Fruit fly (Drosophila melanogaster) whole organism, wandering third instar larva: ENCODE results near the gene CG10280.

Experiments used
- Abd-B ChIP-seq: fragments of >200 bp; optimal IDR thresholded peaks from 2 replicates; lab custom pipeline; 2017; ENCODE audit warnings: missing biosample characterization, missing genetic modification characterization
- CG32264 ChIP-seq: fragments of 200-800 bp; sonication (Bioruptor generic); optimal IDR thresholded peaks from 2 replicates; lab custom pipeline; 2016; ENCODE audit warnings: missing biosample characterization, missing genetic modification characterization
- Dfd ChIP-seq: fragments of >200 bp; optimal IDR thresholded peaks from 2 replicates; lab custom pipeline; 2017; ENCODE audit warnings: missing biosample characterization, missing genetic modification characterization
- Dif ChIP-seq: fragments of 200-275, 200-300 bp; sonication (Bioruptor generic); optimal IDR thresholded peaks from 2 replicates; lab custom pipeline; 2018; ENCODE audit warnings: missing biosample characterization, missing genetic modification characterization; ENCODE audit not compliant: partially characterized antibody
- HLH106 ChIP-seq: fragments of 200-800 bp; optimal IDR thresholded peaks from 3 replicates; lab custom pipeline; 2019; ENCODE audit warnings: missing biosample characterization, mild to moderate bottlenecking, missing genetic modification characterization, moderate library complexity
- Hnf4 ChIP-seq: fragments of 200-800 bp; sonication (Bioruptor generic); optimal IDR thresholded peaks from 2 replicates; lab custom pipeline; 2016; ENCODE audit warnings: missing biosample characterization, mild to moderate bottlenecking, missing genetic modification characterization
- Hr78 ChIP-seq: fragments of >200 bp; optimal IDR thresholded peaks from 2 replicates; lab custom pipeline; 2017; ENCODE audit warnings: missing biosample characterization, missing genetic modification characterization
- Hr83 ChIP-seq: fragments of 200-300 bp; sonication (Bioruptor generic); optimal IDR thresholded peaks from 2 replicates; lab custom pipeline; 2016; ENCODE audit warnings: missing biosample characterization, mild to moderate bottlenecking, missing genetic modification characterization, moderate library complexity; ENCODE audit not compliant: poor library complexity, severe bottlenecking
- Jra ChIP-seq: sonication (Bioruptor generic); optimal IDR thresholded peaks from 2 replicates; lab custom pipeline; 2016; ENCODE audit warnings: missing biosample characterization, missing genetic modification characterization
- Mio ChIP-seq: sonication (Bioruptor generic); optimal IDR thresholded peaks from 2 replicates; lab custom pipeline; 2016; ENCODE audit warnings: missing biosample characterization, missing genetic modification characterization
- Myc ChIP-seq: fragments of >200 bp; optimal IDR thresholded peaks from 2 replicates; lab custom pipeline; 2017
- OdsH ChIP-seq: fragments of 200-800 bp; sonication (Bioruptor generic); optimal IDR thresholded peaks from 2 replicates; lab custom pipeline; 2016; ENCODE audit warnings: missing biosample characterization, mild to moderate bottlenecking, missing genetic modification characterization
- Rel ChIP-seq, 2 experiments: fragments of 200-800 bp; sonication (Bioruptor generic) in 1 of 2; optimal IDR thresholded peaks; 2 replicates in 1 of 2; 3 replicates in 1 of 2; lab custom pipeline; 2016 to 2019; ENCODE audit warnings: mild to moderate bottlenecking in 2 of 2, missing biosample characterization in 2 of 2, missing genetic modification characterization in 2 of 2, moderate library complexity in 1 of 2
- Sp1 ChIP-seq: fragments of 200-800 bp; sonication (Bioruptor generic); optimal IDR thresholded peaks from 3 replicates; lab custom pipeline; 2019; ENCODE audit warnings: missing biosample characterization, mild to moderate bottlenecking, missing genetic modification characterization, moderate library complexity
- Vsx2 ChIP-seq: fragments of 200-300, 225-300 bp; sonication (Bioruptor generic); optimal IDR thresholded peaks from 2 replicates; lab custom pipeline; 2018; ENCODE audit warnings: missing biosample characterization, missing genetic modification characterization; ENCODE audit not compliant: partially characterized antibody
- br ChIP-seq: fragments of 200-800 bp; sonication (Bioruptor generic); optimal IDR thresholded peaks from 2 replicates; lab custom pipeline; 2016; ENCODE audit warnings: missing biosample characterization, missing genetic modification characterization
- brk ChIP-seq: fragments of 200-800 bp; sonication (Bioruptor generic); optimal IDR thresholded peaks from 2 replicates; lab custom pipeline; 2016; ENCODE audit warnings: missing biosample characterization, mild to moderate bottlenecking, missing genetic modification characterization
- dl ChIP-seq, 2 experiments: fragments of 175-275, 200-275 bp in 1 of 2; fragments of 200-275 bp in 1 of 2; sonication (Bioruptor generic); optimal IDR thresholded peaks; lab custom pipeline; 2018; ENCODE audit warnings: mild to moderate bottlenecking in 2 of 2, missing biosample characterization in 2 of 2, missing genetic modification characterization in 2 of 2, moderate library complexity in 2 of 2; ENCODE audit not compliant: partially characterized antibody in 2 of 2, insufficient read depth in 1 of 2
- dmrt93B ChIP-seq: fragments of 200-800 bp; sonication (Bioruptor generic); optimal IDR thresholded peaks from 2 replicates; lab custom pipeline; 2018; ENCODE audit warnings: missing biosample characterization, mild to moderate bottlenecking, missing genetic modification characterization
- ey ChIP-seq: fragments of 200-800 bp; sonication (Bioruptor generic); optimal IDR thresholded peaks from 2 replicates; lab custom pipeline; 2016; ENCODE audit warnings: missing biosample characterization, missing genetic modification characterization
- foxo ChIP-seq, 2 experiments: fragments of 200-800 bp; sonication (Bioruptor generic); optimal IDR thresholded peaks; 2 replicates in 1 of 2; 3 replicates in 1 of 2; lab custom pipeline; 2016 to 2017; ENCODE audit warnings: missing biosample characterization in 2 of 2, missing genetic modification characterization in 2 of 2
- fru ChIP-seq: fragments of 200-800 bp; sonication (Bioruptor generic); optimal IDR thresholded peaks from 3 replicates; lab custom pipeline; 2016; ENCODE audit warnings: missing biosample characterization, mild to moderate bottlenecking, missing genetic modification characterization
- jim ChIP-seq: fragments of 175-275, 200-325 bp; sonication (Bioruptor generic); optimal IDR thresholded peaks from 2 replicates; lab custom pipeline; 2016; ENCODE audit warnings: missing biosample characterization, mild to moderate bottlenecking, missing genetic modification characterization
- lola ChIP-seq: fragments of >200 bp; optimal IDR thresholded peaks from 2 replicates; lab custom pipeline; 2017; ENCODE audit warnings: missing biosample characterization, missing genetic modification characterization
- pan ChIP-seq: fragments of >200 bp; optimal IDR thresholded peaks from 2 replicates; lab custom pipeline; 2017
- psq ChIP-seq: fragments of 200-800 bp; sonication (Bioruptor generic); optimal IDR thresholded peaks from 3 replicates; lab custom pipeline; 2017; ENCODE audit warnings: missing biosample characterization, mild to moderate bottlenecking, missing genetic modification characterization, moderate library complexity
- rgr ChIP-seq: fragments of 200-800 bp; sonication (Bioruptor generic); optimal IDR thresholded peaks from 3 replicates; lab custom pipeline; 2016; ENCODE audit warnings: missing biosample characterization, mild to moderate bottlenecking, missing genetic modification characterization
- sage ChIP-seq: fragments of 200-800 bp; sonication (Bioruptor generic); optimal IDR thresholded peaks from 2 replicates; lab custom pipeline; 2016; ENCODE audit warnings: missing biosample characterization, mild to moderate bottlenecking, missing genetic modification characterization
- usp ChIP-seq: fragments of >200 bp; optimal IDR thresholded peaks from 2 replicates; lab custom pipeline; 2017; ENCODE audit warnings: missing biosample characterization, missing genetic modification characterization
- woc ChIP-seq: sonication (Bioruptor generic); optimal IDR thresholded peaks from 2 replicates; lab custom pipeline; 2016; ENCODE audit warnings: missing biosample characterization, mild to moderate bottlenecking, missing genetic modification characterization

The CG10280 gene

dm6 chr3R:5995381-5995780 lies 16.4 kb downstream of the CG10280 start:
- no peak for TF ChIP-seq Hr83
- no peak for TF ChIP-seq woc (GFP tag; lab: Kevin White, UChicago)
- TF ChIP-seq Hr78 (GFP tag; lab: Kevin White, UChicago) = no peak
- no peak for TF ChIP-seq br (GFP tag; lab: Kevin White, UChicago)
- TF ChIP-seq jim (GFP tag; lab: Kevin White, UChicago) = no peak
- TF ChIP-seq Jra (GFP tag; lab: Kevin White, UChicago) = no peak
- TF ChIP-seq, all 38 proteins: peak for 0

- TF ChIP-seq fru = peak; percentile 1
- no peak for TF ChIP-seq woc (GFP tag; lab: Kevin White, UChicago)
- TF ChIP-seq Vsx2 = no peak
- TF ChIP-seq sage (GFP tag; lab: Kevin White, UChicago) = no peak
- TF ChIP-seq usp (GFP tag; lab: Kevin White, UChicago) = no peak
- TF ChIP-seq Hr83 = no peak
- TF ChIP-seq Abd-B (GFP tag; lab: Kevin White, UChicago) = no peak
- TF ChIP-seq dl (GFP tag; optimal IDR thresholded peaks at IDR 0.05; lab: Kevin White, UChicago; ENCODE audit: insufficient read depth in 1 of 2, partially characterized antibody in 2 of 2) = no peak
- TF ChIP-seq, all 38 proteins: peak for 1
These were observed 17.9 kb downstream of the CG10280 start for dm6 chr3R:5993857-5994256.

- no peak for TF ChIP-seq Mio
- no peak for TF ChIP-seq foxo (GFP tag; optimal IDR thresholded peaks at IDR 0.05; lab: Kevin White, UChicago)
- no peak for TF ChIP-seq Dif (GFP tag; lab: Kevin White, UChicago)
- TF ChIP-seq Sp1 (GFP tag; lab: Kevin White, UChicago) = no peak
- TF ChIP-seq sage (GFP tag; lab: Kevin White, UChicago) = no peak
- no peak for TF ChIP-seq Rel (GFP tag; optimal IDR thresholded peaks at IDR 0.05; lab: Kevin White, UChicago)
- TF ChIP-seq Rel (tag; optimal IDR thresholded peaks at IDR 0.05; lab: Kevin White, UChicago) = no peak
- TF ChIP-seq CG32264 = no peak
- no peak for TF ChIP-seq lola (GFP tag; lab: Kevin White, UChicago)
- no peak for TF ChIP-seq Jra (GFP tag; lab: Kevin White, UChicago)
- no peak for TF ChIP-seq Hr78 (GFP tag; lab: Kevin White, UChicago)
- no peak for TF ChIP-seq br (GFP tag; lab: Kevin White, UChicago)
- TF ChIP-seq woc (GFP tag; lab: Kevin White, UChicago) = no peak
- no peak for TF ChIP-seq rgr (GFP tag; lab: Kevin White, UChicago)
These were observed 35.0 kb downstream of the CG10280 start, which contains the start of gene Obp83b for dm6 chr3R:5976717-5977116. Gene Obp83b (minus strand): TSS chr3R:5976817.

dm6 chr3R:5975145-5975544 lies 36.6 kb downstream of the CG10280 start, which contains the start of gene Obp83a:
Gene Obp83a (minus strand): TSS chr3R:5975245.
- TF ChIP-seq Vsx2 = no peak
- TF ChIP-seq OdsH (GFP tag; lab: Kevin White, UChicago) = no peak
- TF ChIP-seq brk (GFP tag; lab: Kevin White, UChicago) = no peak
- TF ChIP-seq Rel (GFP tag; optimal IDR thresholded peaks at IDR 0.05; lab: Kevin White, UChicago) = no peak
- no peak for TF ChIP-seq Rel (tag; optimal IDR thresholded peaks at IDR 0.05; lab: Kevin White, UChicago)
- no peak for TF ChIP-seq ey (GFP tag; lab: Kevin White, UChicago)

- no peak for TF ChIP-seq psq
- TF ChIP-seq foxo (GFP tag; optimal IDR thresholded peaks at IDR 0.05; lab: Kevin White, UChicago) = no peak
- no peak for TF ChIP-seq Sp1 (GFP tag; lab: Kevin White, UChicago)
- TF ChIP-seq CG32264 = no peak
- TF ChIP-seq Myc (lab: Kevin White, UChicago) = no peak
- TF ChIP-seq Hr78 (GFP tag; lab: Kevin White, UChicago) = no peak
- TF ChIP-seq dl (GFP tag; optimal IDR thresholded peaks at IDR 0.05; lab: Kevin White, UChicago; ENCODE audit: insufficient read depth in 1 of 2, partially characterized antibody in 2 of 2) = no peak
- no peak for TF ChIP-seq usp (GFP tag; lab: Kevin White, UChicago)
- TF ChIP-seq Hr83 = no peak
- no peak for TF ChIP-seq OdsH (GFP tag; lab: Kevin White, UChicago)
- TF ChIP-seq Rel (GFP tag; optimal IDR thresholded peaks at IDR 0.05; lab: Kevin White, UChicago) = no peak
- no peak for TF ChIP-seq Rel (tag; optimal IDR thresholded peaks at IDR 0.05; lab: Kevin White, UChicago)
- no peak for TF ChIP-seq Hnf4 (GFP tag; lab: Kevin White, UChicago)
- TF ChIP-seq pan (lab: Kevin White, UChicago) = no peak
- TF ChIP-seq Dfd = no peak
- no peak for TF ChIP-seq jim (GFP tag; lab: Kevin White, UChicago)
- no peak for TF ChIP-seq dmrt93B (GFP tag; lab: Kevin White, UChicago)
- no peak for TF ChIP-seq Abd-B (GFP tag; lab: Kevin White, UChicago)
- no peak for TF ChIP-seq Vsx2
- TF ChIP-seq HLH106 = no peak
These were observed 50.8 kb downstream of the CG10280 start, which contains the start of gene CG11373 for dm6 chr3R:5960887-5961286. Gene CG11373 (minus strand): TSS chr3R:5960987.
